Worm (Caenorhabditis elegans): ENCODE measurements around the gene T19H12.2.

The T19H12.2 gene

ce11 chrV:4905953-4906352, 15.7 kb downstream of the T19H12.2 start, which contains the start of gene ugt-14:
TSS of gene ugt-14 (plus strand) at chrV:4906253.
- TF ChIP-seq ces-1 (GFP tag; optimal IDR thresholded peaks at IDR 0.05) (no peak), egl-43 (GFP tag; IDR thresholded peaks at IDR 0.05) (no peak), lin-15B (tag; optimal IDR thresholded peaks at IDR 0.05) (no peak), nhr-28 (tag; optimal IDR thresholded peaks at IDR 0.05) (peak; percentile 88)

ce11 chrV:4908591-4908990, 18.4 kb downstream of the T19H12.2 start, which contains the start of gene ugt-13:
TSS of gene ugt-13 (plus strand) at chrV:4908884.
- peak; percentile 73 for TF ChIP-seq aha-1 (tag)
- peak; percentile 61 for TF ChIP-seq mep-1 (tag; optimal IDR thresholded peaks at IDR 0.05)
- TF ChIP-seq lim-7 (GFP tag; IDR thresholded peaks at IDR 0.05) = no peak
- peak; percentile 33 for TF ChIP-seq nhr-102 (tag; optimal IDR thresholded peaks at IDR 0.05)
- peak; percentile 47 for TF ChIP-seq cey-2 (tag; optimal IDR thresholded peaks at IDR 0.05; ENCODE audit: borderline replicate concordance, insufficient read depth)
- peak in 1 of 2 experiments; percentile 28 for TF ChIP-seq lsy-2 (tag; optimal IDR thresholded peaks at IDR 0.05)
- peak; percentile 39 for TF ChIP-seq nhr-48 (tag; optimal IDR thresholded peaks at IDR 0.05)
- TF ChIP-seq ctbp-1 (GFP tag; IDR thresholded peaks at IDR 0.05) = no peak
- peak; percentile 9 for TF ChIP-seq hlh-30 (tag; optimal IDR thresholded peaks at IDR 0.05; ENCODE audit: insufficient read depth)
- TF ChIP-seq nhr-28 (tag; optimal IDR thresholded peaks at IDR 0.05) = peak; percentile 94
- no peak for TF ChIP-seq fkh-10 (GFP tag; optimal IDR thresholded peaks at IDR 0.05)
- peak; percentile 97 for TF ChIP-seq ztf-7 (tag; optimal IDR thresholded peaks at IDR 0.05)

- TF ChIP-seq saeg-2 (GFP tag; IDR thresholded peaks at IDR 0.05) (no peak), zfp-3 (GFP tag; conservative IDR thresholded peaks at IDR 0.05) (no peak), dve-1 (tag; optimal IDR thresholded peaks at IDR 0.05; ENCODE audit: insufficient read depth) (no peak), ceh-44 (GFP tag; IDR thresholded peaks at IDR 0.05) (no peak), aha-1 (tag) (peak; percentile 32), set-16 (GFP tag; IDR thresholded peaks at IDR 0.05) (no peak), mdt-29 (GFP tag; IDR thresholded peaks at IDR 0.05) (no peak), F49E8.2 (tag; optimal IDR thresholded peaks at IDR 0.05; ENCODE audit: borderline replicate concordance) (no peak), ZK546.5 (tag; optimal IDR thresholded peaks at IDR 0.05) (no peak), T26A8.4 (GFP tag; IDR thresholded peaks at IDR 0.05) (no peak), spr-3 (GFP tag; optimal IDR thresholded peaks at IDR 0.05) (no peak), lim-7 (GFP tag; IDR thresholded peaks at IDR 0.05) (no peak), unc-39 (tag; optimal IDR thresholded peaks at IDR 0.05) (no peak), duxl-1 (tag; optimal IDR thresholded peaks at IDR 0.05; ENCODE audit: poor library complexity) (no peak), lin-39 (tag; optimal IDR thresholded peaks at IDR 0.05) (no peak), lsy-2 (tag; optimal IDR thresholded peaks at IDR 0.05) (no peak), T20F7.1 (GFP tag; optimal IDR thresholded peaks at IDR 0.05) (no peak), mdl-1 (tag; optimal IDR thresholded peaks at IDR 0.05) (peak in 1 of 2 experiments; percentile 33), sdz-12 (GFP tag; optimal IDR thresholded peaks at IDR 0.05) (no peak), nhr-11 (tag; optimal IDR thresholded peaks at IDR 0.05) (no peak), hlh-11 (tag; optimal IDR thresholded peaks at IDR 0.05) (peak; percentile 16), ZK337.2 (GFP tag; IDR thresholded peaks at IDR 0.05) (no peak), nhr-25 (tag; optimal IDR thresholded peaks at IDR 0.05; ENCODE audit: borderline replicate concordance, insufficient read depth) (no peak), nhr-28 (tag; optimal IDR thresholded peaks at IDR 0.05) (peak; percentile 43), egl-27 (tag; optimal IDR thresholded peaks at IDR 0.05) (no peak), fkh-10 (GFP tag; optimal IDR thresholded peaks at IDR 0.05) (no peak), vab-7 (GFP tag; IDR thresholded peaks at IDR 0.05) (no peak), nhr-48 (tag; optimal IDR thresholded peaks at IDR 0.05) (peak; percentile 19), daf-8 (GFP tag; IDR thresholded peaks at IDR 0.05) (no peak), daf-12 (tag; optimal IDR thresholded peaks at IDR 0.05) (no peak), attf-4 (tag; optimal IDR thresholded peaks at IDR 0.05) (no peak), nhr-111 (GFP tag; optimal IDR thresholded peaks at IDR 0.05) (no peak), ceh-32 (tag; optimal IDR thresholded peaks at IDR 0.05; ENCODE audit: poor library complexity) (no peak), hlh-30 (tag; optimal IDR thresholded peaks at IDR 0.05; ENCODE audit: insufficient read depth) (no peak), pha-4 (GFP tag; IDR thresholded peaks at IDR 0.05) (no peak), pha-4 (tag; optimal IDR thresholded peaks at IDR 0.05) (no peak)
Observed at ce11 chrV:4912313-4912712, 22.1 kb downstream of the T19H12.2 start, which contains the start of gene H23N18.5. TSS of gene H23N18.5 (minus strand) at chrV:4912381.

Measured in whole organism, L4 larva.